Fruit fly (Drosophila melanogaster) whole organism, embryonic: ENCODE data around the gene CG15498.

Source experiments
- Blimp-1 ChIP-seq: fragments of 200-800 bp; sonication (Bioruptor generic); optimal IDR thresholded peaks from 3 replicates; lab custom pipeline; 2018; ENCODE audit warnings: missing biosample characterization, missing genetic modification characterization, mild to moderate bottlenecking, moderate library complexity, missing genetic modification reagents
- CG14014 ChIP-seq: fragments of 200-800 bp; sonication (Bioruptor generic); IDR thresholded peaks from 2 replicates; pipeline ENCODE4 v1.3.6; 2022; ENCODE audit warnings: missing biosample characterization, missing genetic modification characterization
- CG1602 ChIP-seq: fragments of 200-800 bp; sonication (Bioruptor generic); optimal IDR thresholded peaks from 3 replicates; lab custom pipeline; 2016; ENCODE audit warnings: missing biosample characterization, missing genetic modification characterization
- CG1792 ChIP-seq: fragments of 200-800 bp; sonication (Bioruptor generic); optimal IDR thresholded peaks from 2 replicates; lab custom pipeline; 2016; ENCODE audit warnings: missing biosample characterization, missing genetic modification characterization
- CG18011 ChIP-seq: fragments of 200-800 bp; sonication (Bioruptor generic); optimal IDR thresholded peaks from 2 replicates; lab custom pipeline; 2017; ENCODE audit warnings: missing biosample characterization, missing genetic modification characterization, mild to moderate bottlenecking, moderate library complexity, missing genotype
- CG2678 ChIP-seq: fragments of 200-800 bp; sonication (Bioruptor generic); optimal IDR thresholded peaks from 3 replicates; lab custom pipeline; 2019; ENCODE audit warnings: missing biosample characterization, mild to moderate bottlenecking, missing genetic modification characterization, moderate library complexity
- CG31441 ChIP-seq: fragments of 200-800 bp; sonication (Bioruptor generic); IDR thresholded peaks from 2 replicates; pipeline ENCODE4 v1.3.6; 2022; ENCODE audit warnings: missing biosample characterization, missing genetic modification characterization
- CG33557 ChIP-seq: fragments of 200-800 bp; sonication (Bioruptor generic); optimal IDR thresholded peaks from 2 replicates; lab custom pipeline; 2019; ENCODE audit warnings: missing biosample characterization, mild to moderate bottlenecking, missing genetic modification characterization, moderate library complexity
- CG5180 ChIP-seq: fragments of 200-800 bp; sonication (Bioruptor generic); optimal IDR thresholded peaks from 3 replicates; lab custom pipeline; 2017; ENCODE audit warnings: missing biosample characterization, missing genetic modification characterization, mild to moderate bottlenecking, moderate library complexity, missing genetic modification reagents
- Dip3 ChIP-seq: fragments of 200-800 bp; sonication (Bioruptor generic); optimal IDR thresholded peaks from 3 replicates; lab custom pipeline; 2016; ENCODE audit warnings: missing biosample characterization, missing genetic modification characterization
- MBD-R2 ChIP-seq: fragments of 200-800 bp; sonication (Bioruptor generic); IDR thresholded peaks from 2 replicates; pipeline ENCODE4 v1.3.6; 2022; ENCODE audit warnings: missing biosample characterization, missing genetic modification characterization
- Myb ChIP-seq: fragments of 200-800 bp; sonication (Bioruptor generic); optimal IDR thresholded peaks from 2 replicates; lab custom pipeline; 2016; ENCODE audit warnings: missing biosample characterization, missing genetic modification characterization
- stc ChIP-seq: fragments of 200-800 bp; sonication (Bioruptor generic); IDR thresholded peaks from 2 replicates; pipeline ENCODE4 v1.3.6; 2022; ENCODE audit warnings: missing biosample characterization, missing genetic modification characterization
- zfh2 ChIP-seq: fragments of 200-800 bp; sonication (Bioruptor generic); optimal IDR thresholded peaks from 2 replicates; lab custom pipeline; 2016; ENCODE audit warnings: missing biosample characterization, missing genetic modification characterization

DNA sequence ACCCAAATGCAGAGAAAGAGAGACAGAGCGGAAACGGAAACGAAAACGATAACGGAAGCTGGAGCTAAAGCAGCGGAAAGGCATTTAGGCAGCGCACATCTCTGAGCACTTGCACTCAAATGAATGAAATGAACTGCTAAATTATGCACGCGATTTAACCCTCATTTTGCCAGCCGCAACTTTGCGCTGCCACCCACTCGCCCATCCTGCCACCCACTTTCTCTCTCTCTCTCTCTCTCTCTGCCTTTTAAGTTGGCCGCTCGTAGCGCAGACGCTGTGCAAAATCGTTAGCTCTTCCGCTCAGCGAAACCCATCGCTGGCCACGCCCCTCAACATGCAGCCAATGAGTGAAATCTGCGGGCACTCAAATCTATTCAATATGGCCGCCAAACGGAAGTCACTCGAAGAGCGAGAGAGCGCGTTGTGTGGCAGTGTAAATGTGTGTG is 7.5 kb downstream of the CG15498 start:
- TF ChIP-seq Blimp-1 (GFP tag; lab: Kevin White, UChicago) (no peak), stc (no peak), zfh2 (GFP tag; lab: Kevin White, UChicago) (no peak), CG18011 (GFP tag; lab: Kevin White, UChicago) (no peak), MBD-R2 (GFP tag; lab: Robert Waterston, UW) (no peak), CG31441 (GFP tag; lab: Robert Waterston, UW) (no peak), Dip3 (no peak), CG33557 (GFP tag; lab: Kevin White, UChicago) (peak; percentile 32), CG1792 (no peak), CG2678 (tag; lab: Kevin White, UChicago) (no peak), CG14014 (GFP tag; lab: Robert Waterston, UW) (no peak), Myb (no peak), CG5180 (GFP tag; lab: Kevin White, UChicago) (no peak), CG1602 (GFP tag; lab: Kevin White, UChicago) (no peak)
